Fruit fly (Drosophila melanogaster): ENCODE measurements around the gene RhoGAP92B.
A peak's percentile ranks its signal among the peaks of the same experiment; 100 is the strongest.

Gene RhoGAP92B

dm6 chr3R:19892046-19892445 lies 12.9 kb upstream of the RhoGAP92B start (continued):
- TF ChIP-seq CG7372 (GFP tag; IDR thresholded peaks at IDR 0.05) (peak; percentile 78), CG5245 (GFP tag; optimal IDR thresholded peaks at IDR 0.05) (peak; percentile 56), CG13624 (GFP tag; optimal IDR thresholded peaks at IDR 0.05) (peak; percentile 49), CG10321 (GFP tag; IDR thresholded peaks at IDR 0.05) (no peak), en (GFP tag; optimal IDR thresholded peaks at IDR 0.05) (no peak), lov (optimal IDR thresholded peaks at IDR 0.05) (no peak), lov (GFP tag; IDR thresholded peaks at IDR 0.05) (0 out of 3 replicates have a peak, but pooled peaks have one; percentile 47), CG43689 (GFP tag; IDR thresholded peaks at IDR 0.05) (peak; percentile 51), CG4424 (GFP tag; optimal IDR thresholded peaks at IDR 0.05) (peak; percentile 71), ap (GFP tag; IDR thresholded peaks at IDR 0.05) (peak; percentile 57), CG3163 (GFP tag; optimal IDR thresholded peaks at IDR 0.05) (peak; percentile 25), tna (GFP tag; IDR thresholded peaks at IDR 0.05; ENCODE audit: partially characterized antibody) (no peak), mld (GFP tag; IDR thresholded peaks at IDR 0.05; ENCODE audit: partially characterized antibody) (no peak), org-1 (GFP tag; optimal IDR thresholded peaks at IDR 0.05) (peak; percentile 69), kay (GFP tag; optimal IDR thresholded peaks at IDR 0.05) (peak; percentile 17), bbx (GFP tag; IDR thresholded peaks at IDR 0.05; ENCODE audit: partially characterized antibody) (peak; percentile 44; the same call in 1 of the 2 replicates), CG2199 (GFP tag; IDR thresholded peaks at IDR 0.05) (peak; percentile 71; the same call in 1 of the 3 replicates), Optix (GFP tag; IDR thresholded peaks at IDR 0.05) (peak; percentile 71), CG9609 (GFP tag; optimal IDR thresholded peaks at IDR 0.05) (peak; percentile 71), CG3995 (GFP tag; optimal IDR thresholded peaks at IDR 0.05) (no peak), BtbVII (GFP tag; optimal IDR thresholded peaks at IDR 0.05) (peak; percentile 60), Dll (GFP tag; IDR thresholded peaks at IDR 0.05; ENCODE audit: partially characterized antibody) (0 out of 4 replicates have a peak, but pooled peaks have one; percentile 20), gce (GFP tag; IDR thresholded peaks at IDR 0.05) (peak; percentile 69; the same call in 2 of the 3 replicates), Myb (GFP tag; optimal IDR thresholded peaks at IDR 0.05) (peak; percentile 49), CG33213 (GFP tag; optimal IDR thresholded peaks at IDR 0.05) (peak; percentile 58), CG9215 (GFP tag; IDR thresholded peaks at IDR 0.05) (peak; percentile 69), esg (GFP tag; conservative IDR thresholded peaks at IDR 0.05) (peak; percentile 73), Chrac-16 (GFP tag; optimal IDR thresholded peaks at IDR 0.05) (peak; percentile 42), chif (GFP tag; optimal IDR thresholded peaks at IDR 0.05) (peak; percentile 35 to 52), nau (GFP tag; optimal IDR thresholded peaks at IDR 0.05) (no peak), pb (GFP tag; optimal IDR thresholded peaks at IDR 0.05) (peak; percentile 74), dysf (GFP tag; IDR thresholded peaks at IDR 0.05) (peak; percentile 85), CG17359 (tag; optimal IDR thresholded peaks at IDR 0.05) (peak; percentile 69), wek (GFP tag; optimal IDR thresholded peaks at IDR 0.05) (peak; percentile 66), CG4328 (GFP tag; optimal IDR thresholded peaks at IDR 0.05) (peak; percentile 65), otp (GFP tag; IDR thresholded peaks at IDR 0.05) (peak; percentile 74; the same call in 1 of the 3 replicates), CG42726 (GFP tag; IDR thresholded peaks at IDR 0.05; ENCODE audit: partially characterized antibody) (no peak), ttk (GFP tag; IDR thresholded peaks at IDR 0.05) (peak; percentile 63), Mrtf (GFP tag; IDR thresholded peaks at IDR 0.05) (0 out of 3 replicates have a peak, but pooled peaks have one; percentile 60), GATAe (GFP tag; conservative IDR thresholded peaks at IDR 0.05) (0 out of 2 replicates have a peak, but pooled peaks have one; percentile 27), chn (GFP tag; optimal IDR thresholded peaks at IDR 0.05) (peak; percentile 38), Usf (GFP tag; optimal IDR thresholded peaks at IDR 0.05) (peak; percentile 28), zen2 (GFP tag; IDR thresholded peaks at IDR 0.05; ENCODE audit: partially characterized antibody) (peak; percentile 33; the same call in 1 of the 3 replicates), zf30C (GFP tag; optimal IDR thresholded peaks at IDR 0.05) (no peak), CHES-1-like (GFP tag; optimal IDR thresholded peaks at IDR 0.05) (peak; percentile 40), CG14710 (tag; optimal IDR thresholded peaks at IDR 0.05) (peak; percentile 41), CG18011 (GFP tag; optimal IDR thresholded peaks at IDR 0.05) (no peak), Deaf1 (tag; optimal IDR thresholded peaks at IDR 0.05) (peak; percentile 55), pho (GFP tag; optimal IDR thresholded peaks at IDR 0.05) (peak; percentile 14), ase (GFP tag; IDR thresholded peaks at IDR 0.05) (peak; percentile 34; the same call in 1 of the 3 replicates), Sry-δ (GFP tag; optimal IDR thresholded peaks at IDR 0.05) (peak; percentile 20)

All from whole organism, embryonic.